Worm (Caenorhabditis elegans) whole organism, L1 larva: ENCODE measurements around the gene F40H3.2.

Experiments
- C34B4.2 ChIP-seq: sonication (generic microtip); optimal IDR thresholded peaks from 2 replicates; lab custom pipeline; 2017; ENCODE audit warnings: mild to moderate bottlenecking, missing genetic modification characterization, missing compliant biosample characterization
- F16B12.6 ChIP-seq: fragments of 150-350 bp; optimal IDR thresholded peaks from 2 replicates; lab custom pipeline; 2014; ENCODE audit warnings: missing biosample characterization, missing genetic modification characterization
- aha-1 ChIP-seq: fragments of 150-350 bp; optimal IDR thresholded peaks from 2 replicates; lab custom pipeline; 2014; ENCODE audit warnings: missing biosample characterization, missing genetic modification characterization
- ama-1 ChIP-seq: fragments of 150-350 bp; optimal IDR thresholded peaks from 2 replicates; lab custom pipeline; 2014
- blmp-1 ChIP-seq: fragments of 150-350 bp; optimal IDR thresholded peaks from 2 replicates; lab custom pipeline; 2014; ENCODE audit warnings: missing biosample characterization, missing genetic modification characterization
- ceh-63 ChIP-seq: fragments of 200-800 bp; sonication (Bioruptor generic); optimal IDR thresholded peaks from 2 replicates; lab custom pipeline; 2018; ENCODE audit warnings: mild to moderate bottlenecking, missing genetic modification characterization, missing compliant biosample characterization
- ceh-82 ChIP-seq, 3 experiments: fragments of 150-350 bp in 1 of 3; sonication (generic microtip) in 2 of 3; optimal IDR thresholded peaks; 2 replicates each; lab custom pipeline; 2014 to 2017; ENCODE audit warnings: missing biosample characterization in 3 of 3, missing genetic modification characterization in 3 of 3
- ceh-90 ChIP-seq: sonication (generic microtip); optimal IDR thresholded peaks from 2 replicates; lab custom pipeline; 2016; ENCODE audit warnings: missing genetic modification characterization, missing compliant biosample characterization
- ces-1 ChIP-seq: fragments of 150-350 bp; optimal IDR thresholded peaks from 2 replicates; lab custom pipeline; 2014; ENCODE audit warnings: missing biosample characterization, missing genetic modification reagents, missing genetic modification characterization
- dsc-1 ChIP-seq: sonication (generic microtip); optimal IDR thresholded peaks from 2 replicates; lab custom pipeline; 2016; ENCODE audit warnings: mild to moderate bottlenecking, missing genetic modification characterization, missing compliant biosample characterization
- egl-27 ChIP-seq, 2 experiments: fragments of 150-350 bp in 1 of 2; sonication (generic microtip); optimal IDR thresholded peaks; 3 replicates each; lab custom pipeline; 2017 to 2018; ENCODE audit warnings: missing biosample characterization in 2 of 2, missing genetic modification characterization in 2 of 2, missing genetic modification reagents in 2 of 2
- elt-2 ChIP-seq: sonication (generic microtip); optimal IDR thresholded peaks from 2 replicates; lab custom pipeline; 2016; ENCODE audit warnings: missing genetic modification characterization, mild to moderate bottlenecking, inconsistent platforms, missing compliant biosample characterization, missing genetic modification reagents
- fkh-10 ChIP-seq: sonication (generic microtip); optimal IDR thresholded peaks from 2 replicates; lab custom pipeline; 2017; ENCODE audit warnings: missing biosample characterization, missing genetic modification reagents, missing genetic modification characterization
- fkh-8 ChIP-seq: sonication (generic microtip); optimal IDR thresholded peaks from 2 replicates; lab custom pipeline; 2016; ENCODE audit warnings: mild to moderate bottlenecking, missing genetic modification characterization, missing compliant biosample characterization
- grh-1 ChIP-seq: fragments of 200-800 bp; sonication (Bioruptor generic); IDR thresholded peaks from 2 replicates; pipeline ENCODE4 v1.3.6; 2022; ENCODE audit warnings: missing genetic modification reagents, missing genetic modification characterization, missing compliant biosample characterization
- hlh-17 ChIP-seq: fragments of 200-800 bp; sonication (Bioruptor generic); optimal IDR thresholded peaks from 2 replicates; lab custom pipeline; 2018; ENCODE audit warnings: missing genetic modification characterization, mild to moderate bottlenecking, missing compliant biosample characterization, moderate library complexity, borderline replicate concordance
- jun-1 ChIP-seq: fragments of 150-350 bp; optimal IDR thresholded peaks from 2 replicates; lab custom pipeline; 2014; ENCODE audit warnings: missing biosample characterization, missing genetic modification reagents, missing genetic modification characterization
- lin-39 ChIP-seq: fragments of 150-350 bp; optimal IDR thresholded peaks from 2 replicates; lab custom pipeline; 2014; ENCODE audit warnings: missing biosample characterization, missing genetic modification reagents, missing genetic modification characterization
- lsy-2 ChIP-seq, 2 experiments: fragments of 150-350 bp; optimal IDR thresholded peaks; 2 replicates each; lab custom pipeline; 2014; ENCODE audit warnings: missing biosample characterization in 2 of 2, missing genetic modification characterization in 2 of 2
- mab-9 ChIP-seq: fragments of 200-800 bp; sonication (Bioruptor generic); IDR thresholded peaks from 2 replicates; pipeline ENCODE4 v1.3.6; 2022; ENCODE audit warnings: missing genetic modification reagents, missing genetic modification characterization, missing compliant biosample characterization
- mdl-1 ChIP-seq, 2 experiments: fragments of 150-350 bp; optimal IDR thresholded peaks; 2 replicates each; lab custom pipeline; 2014 to 2017; ENCODE audit warnings: missing biosample characterization in 2 of 2, missing genetic modification characterization in 2 of 2, inconsistent platforms in 1 of 2
- mef-2 ChIP-seq: fragments of 150-350 bp; optimal IDR thresholded peaks from 2 replicates; lab custom pipeline; 2014; ENCODE audit warnings: missing biosample characterization, missing genetic modification characterization
- nhr-12 ChIP-seq: sonication (generic microtip); optimal IDR thresholded peaks from 2 replicates; lab custom pipeline; 2017; ENCODE audit warnings: missing biosample characterization, missing genetic modification characterization
- nhr-20 ChIP-seq: sonication (generic microtip); optimal IDR thresholded peaks from 2 replicates; lab custom pipeline; 2016; ENCODE audit warnings: mild to moderate bottlenecking, missing genetic modification characterization, missing compliant biosample characterization
- nhr-237 ChIP-seq: fragments of 150-350 bp; optimal IDR thresholded peaks from 2 replicates; lab custom pipeline; 2014; ENCODE audit warnings: missing biosample characterization, missing genetic modification characterization
- nhr-28 ChIP-seq: fragments of 150-350 bp; optimal IDR thresholded peaks from 2 replicates; lab custom pipeline; 2014; ENCODE audit warnings: missing biosample characterization, missing genetic modification characterization
- nhr-77 ChIP-seq: fragments of 150-350 bp; optimal IDR thresholded peaks from 2 replicates; lab custom pipeline; 2014; ENCODE audit warnings: missing biosample characterization, missing genetic modification characterization
- pag-3 ChIP-seq: sonication (generic microtip); optimal IDR thresholded peaks from 2 replicates; lab custom pipeline; 2017; ENCODE audit warnings: missing genetic modification characterization, mild to moderate bottlenecking, missing compliant biosample characterization, antibody characterized with exemption, borderline replicate concordance; ENCODE audit not compliant: insufficient read depth
- pqm-1 ChIP-seq: sonication (generic microtip); optimal IDR thresholded peaks from 3 replicates; lab custom pipeline; 2017; ENCODE audit warnings: missing biosample characterization, missing genetic modification characterization
- snpc-4 ChIP-seq: fragments of 150-350 bp; optimal IDR thresholded peaks from 2 replicates; lab custom pipeline; 2014; ENCODE audit warnings: missing biosample characterization, missing genetic modification characterization
- sox-4 ChIP-seq: sonication (generic microtip); optimal IDR thresholded peaks from 2 replicates; lab custom pipeline; 2016; ENCODE audit warnings: missing genetic modification characterization, missing compliant biosample characterization
- tbx-2 ChIP-seq: sonication (generic microtip); optimal IDR thresholded peaks from 2 replicates; lab custom pipeline; 2016; ENCODE audit warnings: missing genetic modification characterization, missing compliant biosample characterization
- tlp-1 ChIP-seq: fragments of 150-350 bp; optimal IDR thresholded peaks from 2 replicates; lab custom pipeline; 2014; ENCODE audit warnings: missing biosample characterization, missing genetic modification characterization
- unc-30 ChIP-seq: sonication (generic microtip); optimal IDR thresholded peaks from 2 replicates; lab custom pipeline; 2017; ENCODE audit warnings: missing biosample characterization, missing genetic modification characterization
- unc-62 ChIP-seq: fragments of 150-350 bp; optimal IDR thresholded peaks from 2 replicates; lab custom pipeline; 2014; ENCODE audit warnings: missing biosample characterization, missing genetic modification reagents, missing genetic modification characterization
- unc-86 ChIP-seq: sonication (generic microtip); optimal IDR thresholded peaks from 2 replicates; lab custom pipeline; 2016; ENCODE audit warnings: missing genetic modification characterization, missing compliant biosample characterization
- unc-98 ChIP-seq: fragments of 200-800 bp; sonication (Bioruptor generic); IDR thresholded peaks from 2 replicates; pipeline ENCODE4 v1.3.6; 2022; ENCODE audit warnings: missing genetic modification characterization, missing compliant biosample characterization
- vab-15 ChIP-seq: sonication (generic microtip); optimal IDR thresholded peaks from 2 replicates; lab custom pipeline; 2017; ENCODE audit warnings: missing genotype, mild to moderate bottlenecking, missing genetic modification characterization, missing compliant biosample characterization
- zag-1 ChIP-seq: fragments of 150-350 bp; optimal IDR thresholded peaks from 2 replicates; lab custom pipeline; 2014; ENCODE audit warnings: missing biosample characterization, missing genetic modification characterization
- ztf-11 ChIP-seq, 2 experiments: sonication (generic microtip); optimal IDR thresholded peaks; 2 replicates each; lab custom pipeline; 2016 to 2017; ENCODE audit warnings: missing genetic modification characterization in 2 of 2, missing biosample characterization in 1 of 2, missing compliant biosample characterization in 1 of 2
- ztf-4 ChIP-seq: fragments of 150-350 bp; optimal IDR thresholded peaks from 2 replicates; lab custom pipeline; 2014; ENCODE audit warnings: missing biosample characterization, missing genetic modification characterization

Gene F40H3.2

ce11 chrII:6208116-6208515 is 34.7 kb downstream of the F40H3.2 start, which contains the start of gene daf-37:
Gene daf-37 (minus strand): TSS chrII:6208216.
- TF ChIP-seq dsc-1 (tag; lab: Kevin White, UChicago) (no peak), ama-1 (lab: Kevin White, UChicago) (no peak), nhr-20 (no peak), blmp-1 (tag; lab: Kevin White, UChicago) (no peak), zag-1 (tag; lab: Kevin White, UChicago) (no peak), nhr-237 (tag; lab: Kevin White, UChicago) (no peak), snpc-4 (tag; lab: Kevin White, UChicago) (no peak), sox-4 (tag; lab: Kevin White, UChicago) (no peak), tlp-1 (tag; lab: Kevin White, UChicago) (no peak), mef-2 (tag; lab: Kevin White, UChicago) (no peak), ceh-82 (tag; optimal IDR thresholded peaks at IDR 0.05; lab: Kevin White, UChicago) (no peak), unc-86 (tag; lab: Kevin White, UChicago) (no peak)

- TF ChIP-seq ztf-4 (tag; lab: Kevin White, UChicago): no peak
- TF ChIP-seq F16B12.6 (tag; lab: Kevin White, UChicago): no peak
- TF ChIP-seq ceh-90 (tag; lab: Kevin White, UChicago): no peak
- TF ChIP-seq ztf-11 (tag; optimal IDR thresholded peaks at IDR 0.05; lab: Kevin White, UChicago): no peak
- no peak for TF ChIP-seq aha-1
- no peak for TF ChIP-seq fkh-8 (tag; lab: Kevin White, UChicago)
- TF ChIP-seq nhr-77 (tag; lab: Kevin White, UChicago): no peak
- TF ChIP-seq fkh-10 (GFP tag; lab: Kevin White, UChicago): no peak
- no peak for TF ChIP-seq mdl-1 (tag; optimal IDR thresholded peaks at IDR 0.05; lab: Kevin White, UChicago)
- TF ChIP-seq egl-27 (tag; optimal IDR thresholded peaks at IDR 0.05; lab: Kevin White, UChicago): no peak
- TF ChIP-seq mab-9: no peak
- TF ChIP-seq pqm-1 (tag; lab: Kevin White, UChicago): no peak
Observed at ce11 chrII:6219346-6219745, 45.9 kb downstream of the F40H3.2 start, which contains the start of gene mks-2. Gene mks-2 (minus strand): TSS chrII:6219446.

DNA sequence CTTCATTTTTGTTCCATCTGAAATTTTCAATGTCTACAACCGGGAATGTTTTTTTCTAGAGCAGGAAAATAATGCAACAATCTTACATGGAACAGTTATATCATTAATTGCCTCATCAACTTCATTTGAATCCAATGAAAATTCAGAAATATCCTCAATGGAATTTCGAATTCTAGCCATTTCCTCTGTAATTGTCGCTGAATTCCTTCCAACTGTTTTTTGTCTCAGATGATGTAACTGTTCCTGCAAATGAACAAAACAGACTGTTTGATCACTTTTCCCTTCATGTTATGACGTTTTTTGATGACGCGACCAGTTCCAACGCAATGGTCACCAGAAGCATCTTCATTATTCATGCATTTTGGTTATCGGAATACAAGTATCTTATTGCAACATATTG is 48.0 kb downstream of the F40H3.2 start:
- no peak for TF ChIP-seq nhr-12 (tag; lab: Kevin White, UChicago)
- TF ChIP-seq grh-1 (GFP tag; lab: Robert Waterston, UW): no peak
- TF ChIP-seq hlh-17 (GFP tag; lab: Kevin White, UChicago): no peak
- TF ChIP-seq aha-1: no peak
- TF ChIP-seq lsy-2 (tag; optimal IDR thresholded peaks at IDR 0.05; lab: Kevin White, UChicago): no peak
- TF ChIP-seq unc-98 (GFP tag; lab: Robert Waterston, UW): no peak
- TF ChIP-seq jun-1 (tag; lab: Kevin White, UChicago): no peak

DNA sequence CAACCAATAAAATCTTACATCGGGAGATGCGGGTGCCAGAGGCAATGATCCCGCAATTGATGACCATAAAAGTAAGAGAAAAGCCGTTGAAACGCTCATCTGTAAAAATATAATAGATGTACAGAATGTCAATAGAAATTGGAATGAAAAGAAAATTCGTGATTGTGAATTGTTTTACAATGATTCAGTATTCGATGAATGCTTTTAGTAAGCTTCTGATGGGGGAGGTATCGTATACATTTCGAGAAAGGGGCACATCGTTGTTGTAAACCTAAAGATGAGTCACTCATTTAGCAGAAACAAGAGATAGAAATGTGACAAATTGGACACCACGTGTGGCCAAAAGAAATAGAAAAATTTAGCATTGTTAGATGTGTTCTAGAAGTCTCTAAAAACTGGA is 49.1 kb downstream of the F40H3.2 start, which contains the start of gene C30B5.6:
TSS of gene C30B5.6 (minus strand) at position 101 of the 400 bp plus-strand sequence.
- TF ChIP-seq C34B4.2 (tag; lab: Kevin White, UChicago) (no peak), blmp-1 (tag; lab: Kevin White, UChicago) (no peak), vab-15 (tag; lab: Kevin White, UChicago) (no peak), jun-1 (tag; lab: Kevin White, UChicago) (no peak), pag-3 (tag; lab: Kevin White, UChicago) (no peak), nhr-28 (tag; lab: Kevin White, UChicago) (no peak), nhr-12 (tag; lab: Kevin White, UChicago) (no peak), ces-1 (GFP tag; lab: Kevin White, UChicago) (no peak), unc-62 (GFP tag; lab: Kevin White, UChicago) (no peak), unc-30 (tag; lab: Kevin White, UChicago) (no peak), elt-2 (tag; lab: Kevin White, UChicago) (no peak), fkh-10 (GFP tag; lab: Kevin White, UChicago) (no peak), lin-39 (no peak), ceh-63 (no peak), ceh-90 (tag; lab: Kevin White, UChicago) (no peak), tbx-2 (tag; lab: Kevin White, UChicago) (no peak), mdl-1 (tag; optimal IDR thresholded peaks at IDR 0.05; lab: Kevin White, UChicago) (no peak), snpc-4 (tag; lab: Kevin White, UChicago) (no peak)
- TF ChIP-seq, all 84 proteins: peak for 0
